Fruit fly (Drosophila melanogaster): ENCODE measurements around the gene stai.

The stai gene

DNA sequence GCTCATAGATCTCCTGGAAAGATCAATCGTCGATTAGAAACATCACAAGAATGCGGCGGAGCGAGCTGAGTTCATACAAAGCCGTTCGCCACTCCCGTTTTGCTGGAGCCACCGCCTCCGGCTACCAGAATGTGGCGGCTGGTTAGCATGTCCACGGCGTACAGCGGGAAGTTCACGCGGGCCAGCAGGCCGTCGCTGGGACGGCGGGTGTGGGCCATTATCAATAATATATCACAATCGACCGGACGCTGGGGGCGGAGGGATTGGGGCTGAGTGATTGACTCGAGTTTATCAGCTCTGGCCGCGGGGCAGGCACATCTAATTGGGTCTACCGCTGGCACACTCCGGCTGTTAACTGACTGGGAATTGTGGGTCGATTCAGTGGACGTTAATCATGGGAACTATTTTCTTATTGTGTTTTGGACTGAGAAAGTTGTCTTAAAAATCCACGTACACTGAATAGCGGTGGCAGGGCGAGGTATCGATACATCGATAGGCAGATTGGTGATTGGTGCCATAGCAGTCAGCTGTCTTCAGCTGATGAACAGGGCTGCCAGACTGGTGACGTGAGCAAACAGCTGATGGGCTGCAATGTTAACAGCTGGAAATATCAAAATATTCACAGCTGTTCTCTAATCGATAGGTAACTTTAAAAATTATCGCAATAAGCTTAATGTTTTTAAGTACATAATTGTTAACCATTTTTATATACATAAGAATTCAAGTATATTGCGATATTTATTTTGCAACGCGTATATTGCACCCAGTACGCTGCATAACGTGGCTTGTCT lies 1.5 kb upstream of the stai start, which contains the start of gene CG9175 (continued):
- TF ChIP-seq Pdp1 (GFP tag; optimal IDR thresholded peaks at IDR 0.05) = peak; percentile 22 to 63
- peak; percentile 76 for TF ChIP-seq CG14710 (tag; optimal IDR thresholded peaks at IDR 0.05)
- peak; percentile 22 for TF ChIP-seq HLH54F (GFP tag; optimal IDR thresholded peaks at IDR 0.05)
- peak; percentile 16 for TF ChIP-seq Bdp1 (GFP tag; optimal IDR thresholded peaks at IDR 0.05)
- peak; percentile 40 for TF ChIP-seq crol (GFP tag; IDR thresholded peaks at IDR 0.05)
- no peak for TF ChIP-seq bowl (GFP tag; IDR thresholded peaks at IDR 0.05)
- peak; percentile 46 for TF ChIP-seq grau (tag; optimal IDR thresholded peaks at IDR 0.05)
- TF ChIP-seq CG12391 (tag; optimal IDR thresholded peaks at IDR 0.05) = peak; percentile 58
- peak; percentile 33 for TF ChIP-seq CG30020 (tag; optimal IDR thresholded peaks at IDR 0.05)
- peak; percentile 3 for TF ChIP-seq CG15696 (tag; optimal IDR thresholded peaks at IDR 0.05)
- TF ChIP-seq p53 (GFP tag; optimal IDR thresholded peaks at IDR 0.05) = peak; percentile 44
- TF ChIP-seq CG13424 (tag; optimal IDR thresholded peaks at IDR 0.05) = peak; percentile 28
- TF ChIP-seq Dek (tag; optimal IDR thresholded peaks at IDR 0.05) = peak; percentile 33
- TF ChIP-seq Mes4 (GFP tag; optimal IDR thresholded peaks at IDR 0.05) = no peak
- TF ChIP-seq CG11456 (GFP tag; IDR thresholded peaks at IDR 0.05) = 0 out of 3 replicates have a peak, but pooled peaks have one; percentile 58
- TF ChIP-seq CG10654 (GFP tag; optimal IDR thresholded peaks at IDR 0.05) = no peak
- peak; percentile 72 for TF ChIP-seq CG9932 (GFP tag; IDR thresholded peaks at IDR 0.05)
- TF ChIP-seq MBD-R2 (GFP tag; IDR thresholded peaks at IDR 0.05) = peak; percentile 98
- TF ChIP-seq CrebB (tag; optimal IDR thresholded peaks at IDR 0.05) = peak; percentile 42
- TF ChIP-seq CG9215 (GFP tag; IDR thresholded peaks at IDR 0.05) = no peak
- TF ChIP-seq CG10267 (tag; optimal IDR thresholded peaks at IDR 0.05) = peak; percentile 59
- TF ChIP-seq CG17361 (GFP tag; IDR thresholded peaks at IDR 0.05) = peak; percentile 19; the same call in 1 of the 3 replicates
- peak; percentile 95 for TF ChIP-seq CG16813 (GFP tag; IDR thresholded peaks at IDR 0.05; ENCODE audit: partially characterized antibody)
- peak; percentile 61 for TF ChIP-seq Dp (GFP tag; optimal IDR thresholded peaks at IDR 0.05)
- TF ChIP-seq HmgZ (tag; optimal IDR thresholded peaks at IDR 0.05) = peak; percentile 91
- peak; percentile 20 for TF ChIP-seq ewg (GFP tag; optimal IDR thresholded peaks at IDR 0.05)
- peak; percentile 20 for TF ChIP-seq unpg (GFP tag; optimal IDR thresholded peaks at IDR 0.05)
- peak; percentile 37 for TF ChIP-seq nerfin-1 (tag; optimal IDR thresholded peaks at IDR 0.05)
- TF ChIP-seq NFAT (GFP tag; IDR thresholded peaks at IDR 0.05) = peak; percentile 49; the same call in 1 of the 2 replicates
- TF ChIP-seq CG18599 (GFP tag; optimal IDR thresholded peaks at IDR 0.05) = peak; percentile 32
- peak; percentile 22 for TF ChIP-seq CG18262 (tag; optimal IDR thresholded peaks at IDR 0.05)
- TF ChIP-seq chif (GFP tag; optimal IDR thresholded peaks at IDR 0.05) = peak in 1 of 2 experiments; percentile 49
- TF ChIP-seq ranshi (GFP tag; IDR thresholded peaks at IDR 0.05) = 0 out of 2 replicates have a peak, but pooled peaks have one; percentile 23
- TF ChIP-seq CG6791 (GFP tag; IDR thresholded peaks at IDR 0.05; ENCODE audit: partially characterized antibody) = peak; percentile 94
- peak; percentile 100 for TF ChIP-seq crp (GFP tag; optimal IDR thresholded peaks at IDR 0.05)
- TF ChIP-seq Atf3 (GFP tag; optimal IDR thresholded peaks at IDR 0.05) = no peak
- peak; percentile 33 for TF ChIP-seq CG12155 (GFP tag; optimal IDR thresholded peaks at IDR 0.05)
- TF ChIP-seq ken (GFP tag; IDR thresholded peaks at IDR 0.05) = 0 out of 3 replicates have a peak, but pooled peaks have one; percentile 24
- peak; percentile 68 for TF ChIP-seq Myb (GFP tag; optimal IDR thresholded peaks at IDR 0.05)
- no peak for TF ChIP-seq Asciz (GFP tag; optimal IDR thresholded peaks at IDR 0.05)
- TF ChIP-seq PHDP (tag; optimal IDR thresholded peaks at IDR 0.05) = peak; percentile 38
- peak; percentile 95 for TF ChIP-seq ato (GFP tag; IDR thresholded peaks at IDR 0.05; ENCODE audit: partially characterized antibody)
- no peak for TF ChIP-seq cg (GFP tag; optimal IDR thresholded peaks at IDR 0.05)
- TF ChIP-seq dmrt99B (tag; optimal IDR thresholded peaks at IDR 0.05) = no peak
- peak; percentile 22; the same call in 1 of the 3 replicates for TF ChIP-seq CG2199 (GFP tag; IDR thresholded peaks at IDR 0.05)
- no peak for TF ChIP-seq BtbVII (GFP tag; optimal IDR thresholded peaks at IDR 0.05)
- TF ChIP-seq row (GFP tag; IDR thresholded peaks at IDR 0.05) = peak; percentile 83
- peak; percentile 13; the same call in 1 of the 2 replicates for TF ChIP-seq Oaz (GFP tag; IDR thresholded peaks at IDR 0.05)

Measured in whole organism, embryonic.